Fruit fly (Drosophila melanogaster) whole organism, wandering third instar larva: Measurements from ENCODE around the gene Nplp4.

Experiments used
- Abd-B ChIP-seq: fragments of >200 bp; optimal IDR thresholded peaks from 2 replicates; lab custom pipeline; 2017; ENCODE audit warnings: missing biosample characterization, missing genetic modification characterization
- CG32264 ChIP-seq: fragments of 200-800 bp; sonication (Bioruptor generic); optimal IDR thresholded peaks from 2 replicates; lab custom pipeline; 2016; ENCODE audit warnings: missing biosample characterization, missing genetic modification characterization
- CrebA ChIP-seq: fragments of 200-800 bp; sonication (Bioruptor generic); optimal IDR thresholded peaks from 2 replicates; lab custom pipeline; 2016; ENCODE audit warnings: missing biosample characterization, mild to moderate bottlenecking, missing genetic modification characterization, borderline replicate concordance
- Dfd ChIP-seq: fragments of >200 bp; optimal IDR thresholded peaks from 2 replicates; lab custom pipeline; 2017; ENCODE audit warnings: missing biosample characterization, missing genetic modification characterization
- Dif ChIP-seq: fragments of 200-275, 200-300 bp; sonication (Bioruptor generic); optimal IDR thresholded peaks from 2 replicates; lab custom pipeline; 2018; ENCODE audit warnings: missing biosample characterization, missing genetic modification characterization; ENCODE audit not compliant: partially characterized antibody
- HLH106 ChIP-seq: fragments of 200-800 bp; optimal IDR thresholded peaks from 3 replicates; lab custom pipeline; 2019; ENCODE audit warnings: missing biosample characterization, mild to moderate bottlenecking, missing genetic modification characterization, moderate library complexity
- Hr78 ChIP-seq: fragments of >200 bp; optimal IDR thresholded peaks from 2 replicates; lab custom pipeline; 2017; ENCODE audit warnings: missing biosample characterization, missing genetic modification characterization
- Hr83 ChIP-seq: fragments of 200-300 bp; sonication (Bioruptor generic); optimal IDR thresholded peaks from 2 replicates; lab custom pipeline; 2016; ENCODE audit warnings: missing biosample characterization, mild to moderate bottlenecking, missing genetic modification characterization, moderate library complexity; ENCODE audit not compliant: poor library complexity, severe bottlenecking
- Jra ChIP-seq: sonication (Bioruptor generic); optimal IDR thresholded peaks from 2 replicates; lab custom pipeline; 2016; ENCODE audit warnings: missing biosample characterization, missing genetic modification characterization
- Mio ChIP-seq: sonication (Bioruptor generic); optimal IDR thresholded peaks from 2 replicates; lab custom pipeline; 2016; ENCODE audit warnings: missing biosample characterization, missing genetic modification characterization
- Myc ChIP-seq: fragments of >200 bp; optimal IDR thresholded peaks from 2 replicates; lab custom pipeline; 2017
- Rel ChIP-seq, 2 experiments: fragments of 200-800 bp; sonication (Bioruptor generic) in 1 of 2; optimal IDR thresholded peaks; 2 replicates in 1 of 2; 3 replicates in 1 of 2; lab custom pipeline; 2016 to 2019; ENCODE audit warnings: mild to moderate bottlenecking in 2 of 2, missing biosample characterization in 2 of 2, missing genetic modification characterization in 2 of 2, moderate library complexity in 1 of 2
- Sp1 ChIP-seq: fragments of 200-800 bp; sonication (Bioruptor generic); optimal IDR thresholded peaks from 3 replicates; lab custom pipeline; 2019; ENCODE audit warnings: missing biosample characterization, mild to moderate bottlenecking, missing genetic modification characterization, moderate library complexity
- Vsx2 ChIP-seq: fragments of 200-300, 225-300 bp; sonication (Bioruptor generic); optimal IDR thresholded peaks from 2 replicates; lab custom pipeline; 2018; ENCODE audit warnings: missing biosample characterization, missing genetic modification characterization; ENCODE audit not compliant: partially characterized antibody
- br ChIP-seq: fragments of 200-800 bp; sonication (Bioruptor generic); optimal IDR thresholded peaks from 2 replicates; lab custom pipeline; 2016; ENCODE audit warnings: missing biosample characterization, missing genetic modification characterization
- brk ChIP-seq: fragments of 200-800 bp; sonication (Bioruptor generic); optimal IDR thresholded peaks from 2 replicates; lab custom pipeline; 2016; ENCODE audit warnings: missing biosample characterization, mild to moderate bottlenecking, missing genetic modification characterization
- dl ChIP-seq, 2 experiments: fragments of 175-275, 200-275 bp in 1 of 2; fragments of 200-275 bp in 1 of 2; sonication (Bioruptor generic); optimal IDR thresholded peaks; lab custom pipeline; 2018; ENCODE audit warnings: mild to moderate bottlenecking in 2 of 2, missing biosample characterization in 2 of 2, missing genetic modification characterization in 2 of 2, moderate library complexity in 2 of 2; ENCODE audit not compliant: partially characterized antibody in 2 of 2, insufficient read depth in 1 of 2
- dsf ChIP-seq: sonication (Bioruptor generic); optimal IDR thresholded peaks from 2 replicates; lab custom pipeline; 2016; ENCODE audit warnings: missing biosample characterization, missing genetic modification characterization, borderline replicate concordance
- foxo ChIP-seq, 2 experiments: fragments of 200-800 bp; sonication (Bioruptor generic); optimal IDR thresholded peaks; 2 replicates in 1 of 2; 3 replicates in 1 of 2; lab custom pipeline; 2016 to 2017; ENCODE audit warnings: missing biosample characterization in 2 of 2, missing genetic modification characterization in 2 of 2
- fru ChIP-seq: fragments of 200-800 bp; sonication (Bioruptor generic); optimal IDR thresholded peaks from 3 replicates; lab custom pipeline; 2016; ENCODE audit warnings: missing biosample characterization, mild to moderate bottlenecking, missing genetic modification characterization
- h ChIP-seq: fragments of 200-800 bp; sonication (Bioruptor generic); optimal IDR thresholded peaks from 3 replicates; lab custom pipeline; 2016; ENCODE audit warnings: missing biosample characterization, mild to moderate bottlenecking, missing genetic modification characterization
- jim ChIP-seq: fragments of 175-275, 200-325 bp; sonication (Bioruptor generic); optimal IDR thresholded peaks from 2 replicates; lab custom pipeline; 2016; ENCODE audit warnings: missing biosample characterization, mild to moderate bottlenecking, missing genetic modification characterization
- lola ChIP-seq: fragments of >200 bp; optimal IDR thresholded peaks from 2 replicates; lab custom pipeline; 2017; ENCODE audit warnings: missing biosample characterization, missing genetic modification characterization
- rgr ChIP-seq: fragments of 200-800 bp; sonication (Bioruptor generic); optimal IDR thresholded peaks from 3 replicates; lab custom pipeline; 2016; ENCODE audit warnings: missing biosample characterization, mild to moderate bottlenecking, missing genetic modification characterization
- sage ChIP-seq: fragments of 200-800 bp; sonication (Bioruptor generic); optimal IDR thresholded peaks from 2 replicates; lab custom pipeline; 2016; ENCODE audit warnings: missing biosample characterization, mild to moderate bottlenecking, missing genetic modification characterization
- sv ChIP-seq: fragments of 200-800 bp; sonication (Bioruptor generic); optimal IDR thresholded peaks from 3 replicates; lab custom pipeline; 2016; ENCODE audit warnings: missing biosample characterization, missing genetic modification characterization
- woc ChIP-seq: sonication (Bioruptor generic); optimal IDR thresholded peaks from 2 replicates; lab custom pipeline; 2016; ENCODE audit warnings: missing biosample characterization, mild to moderate bottlenecking, missing genetic modification characterization

The Nplp4 gene

dm6 chr2L:2013057-2013456 lies 4.8 kb downstream of the Nplp4 start:
- TF ChIP-seq h (GFP tag; lab: Kevin White, UChicago) (no peak), CrebA (no peak), brk (no peak), Hr83 (GFP tag; lab: Kevin White, UChicago) (no peak), CG32264 (GFP tag; lab: Kevin White, UChicago) (no peak), Dif (GFP tag; lab: Kevin White, UChicago) (no peak)
- TF ChIP-seq, all 38 proteins: peak for 0

- no peak for TF ChIP-seq lola (GFP tag; lab: Kevin White, UChicago)
- no peak for TF ChIP-seq fru (GFP tag; lab: Kevin White, UChicago)
- TF ChIP-seq h (GFP tag; lab: Kevin White, UChicago): no peak
- TF ChIP-seq br: no peak
- no peak for TF ChIP-seq woc (GFP tag; lab: Kevin White, UChicago)
- TF ChIP-seq Dfd (GFP tag; lab: Kevin White, UChicago): no peak
- TF ChIP-seq Jra (GFP tag; lab: Kevin White, UChicago): no peak
- no peak for TF ChIP-seq Mio (GFP tag; lab: Kevin White, UChicago)
- TF ChIP-seq Vsx2 (GFP tag; lab: Kevin White, UChicago): no peak
Measured at dm6 chr2L:2013836-2014434, 5.7 kb downstream of the Nplp4 start.

- no peak for TF ChIP-seq Rel (GFP tag; optimal IDR thresholded peaks at IDR 0.05; lab: Kevin White, UChicago)
- no peak for TF ChIP-seq Rel (tag; optimal IDR thresholded peaks at IDR 0.05; lab: Kevin White, UChicago)
- TF ChIP-seq foxo (GFP tag; optimal IDR thresholded peaks at IDR 0.05; lab: Kevin White, UChicago): no peak
- TF ChIP-seq Dif (GFP tag; lab: Kevin White, UChicago): no peak
- TF ChIP-seq CrebA: no peak
- TF ChIP-seq jim (GFP tag; lab: Kevin White, UChicago): no peak
Measured at dm6 chr2L:2015204-2015603, 7.0 kb downstream of the Nplp4 start.

DNA sequence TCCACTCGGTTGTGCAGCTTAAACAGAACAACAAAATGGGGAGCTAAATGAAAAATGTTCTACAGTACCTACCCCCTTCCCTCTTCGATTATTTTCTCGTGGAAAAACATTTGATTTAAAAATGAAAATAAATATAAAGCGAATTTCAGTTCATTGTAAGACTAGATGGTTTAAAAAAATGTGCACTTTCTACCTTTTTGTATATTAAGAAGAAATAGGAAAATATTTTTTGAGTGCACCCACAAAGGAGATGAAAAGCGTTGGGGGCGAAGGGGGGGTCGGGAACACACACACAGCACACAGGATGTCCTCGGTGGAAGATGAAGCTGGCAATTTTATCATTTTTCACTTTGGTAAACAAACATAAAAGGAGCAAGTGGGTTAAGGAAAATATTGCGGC lies 14.6 kb downstream of the Nplp4 start:
- TF ChIP-seq Dif (GFP tag; lab: Kevin White, UChicago) (no peak), br (no peak), Hr78 (GFP tag; lab: Kevin White, UChicago) (no peak), sv (GFP tag; lab: Kevin White, UChicago) (no peak), Vsx2 (GFP tag; lab: Kevin White, UChicago) (no peak), brk (no peak), Myc (no peak), HLH106 (tag; lab: Kevin White, UChicago) (no peak), jim (GFP tag; lab: Kevin White, UChicago) (no peak), h (GFP tag; lab: Kevin White, UChicago) (no peak), rgr (GFP tag; lab: Kevin White, UChicago) (no peak), dl (GFP tag; optimal IDR thresholded peaks at IDR 0.05; lab: Kevin White, UChicago; ENCODE audit: insufficient read depth in 1 of 2, partially characterized antibody in 2 of 2) (no peak)

DNA sequence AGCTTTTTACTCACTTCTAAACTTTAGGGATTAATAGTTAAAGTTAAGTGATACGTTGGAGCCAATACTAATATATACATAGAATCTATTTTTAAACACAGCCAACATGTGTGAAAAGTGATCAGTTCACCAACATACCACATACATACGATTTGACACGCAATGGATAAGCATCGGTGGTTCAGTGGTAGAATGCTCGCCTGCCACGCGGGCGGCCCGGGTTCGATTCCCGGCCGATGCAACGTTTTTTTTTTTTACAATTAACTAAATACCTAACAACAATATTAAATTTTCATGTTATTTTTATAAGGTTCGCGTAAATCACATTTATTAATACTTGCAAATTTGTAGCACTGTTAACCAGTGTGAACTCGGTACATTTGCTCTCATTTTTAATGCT lies 23.3 kb downstream of the Nplp4 start:
- TF ChIP-seq lola (GFP tag; lab: Kevin White, UChicago): no peak
- TF ChIP-seq HLH106 (tag; lab: Kevin White, UChicago): no peak
- no peak for TF ChIP-seq jim (GFP tag; lab: Kevin White, UChicago)
- TF ChIP-seq Rel (GFP tag; optimal IDR thresholded peaks at IDR 0.05; lab: Kevin White, UChicago): no peak
- TF ChIP-seq Rel (tag; optimal IDR thresholded peaks at IDR 0.05; lab: Kevin White, UChicago): no peak
- TF ChIP-seq Abd-B (GFP tag; lab: Kevin White, UChicago): no peak
- no peak for TF ChIP-seq Mio (GFP tag; lab: Kevin White, UChicago)
- no peak for TF ChIP-seq woc (GFP tag; lab: Kevin White, UChicago)
- TF ChIP-seq Hr83 (GFP tag; lab: Kevin White, UChicago): no peak

dm6 chr2L:2032076-2032475 lies 23.9 kb downstream of the Nplp4 start:
- TF ChIP-seq sage (GFP tag; lab: Kevin White, UChicago): no peak
- TF ChIP-seq Rel (GFP tag; optimal IDR thresholded peaks at IDR 0.05; lab: Kevin White, UChicago): no peak
- TF ChIP-seq Rel (tag; optimal IDR thresholded peaks at IDR 0.05; lab: Kevin White, UChicago): no peak
- TF ChIP-seq brk: no peak
- TF ChIP-seq Sp1 (GFP tag; lab: Kevin White, UChicago): no peak
- no peak for TF ChIP-seq Vsx2 (GFP tag; lab: Kevin White, UChicago)
- TF ChIP-seq dsf (GFP tag; lab: Kevin White, UChicago): no peak
- TF ChIP-seq, all 38 proteins: peak for 0
